Worm (Caenorhabditis elegans) whole organism, mixed stage, embryonic: Measurements from ENCODE around the gene clc-11.

Experiments used
- M03D4.4 ChIP-seq: sonication (generic microtip); optimal IDR thresholded peaks from 2 replicates; lab custom pipeline; 2017; ENCODE audit warnings: mild to moderate bottlenecking, missing genetic modification characterization, missing compliant biosample characterization
- blmp-1 ChIP-seq: fragments of 150-350 bp; optimal IDR thresholded peaks from 2 replicates; lab custom pipeline; 2014; ENCODE audit warnings: missing biosample characterization, missing genetic modification characterization
- ceh-43 ChIP-seq: fragments of 200-800 bp; sonication (Bioruptor generic); optimal IDR thresholded peaks from 2 replicates; lab custom pipeline; 2018; ENCODE audit warnings: mild to moderate bottlenecking, missing genetic modification characterization, moderate library complexity, missing compliant biosample characterization
- ceh-83 ChIP-seq: fragments of 200-800 bp; sonication (Bioruptor generic); optimal IDR thresholded peaks from 2 replicates; lab custom pipeline; 2018; ENCODE audit warnings: mild to moderate bottlenecking, missing genetic modification characterization, missing compliant biosample characterization
- ces-1 ChIP-seq: fragments of 150-350 bp; optimal IDR thresholded peaks from 2 replicates; lab custom pipeline; 2014; ENCODE audit warnings: missing biosample characterization, missing genetic modification reagents, missing genetic modification characterization
- cnd-1 ChIP-seq: fragments of 200-800 bp; sonication (Bioruptor generic); optimal IDR thresholded peaks from 2 replicates; lab custom pipeline; 2018; ENCODE audit warnings: mild to moderate bottlenecking, missing genetic modification characterization, missing compliant biosample characterization
- drap-1 ChIP-seq: fragments of 200-800 bp; sonication (Bioruptor generic); optimal IDR thresholded peaks from 3 replicates; lab custom pipeline; 2018; ENCODE audit warnings: mild to moderate bottlenecking, missing genetic modification characterization, missing compliant biosample characterization
- elt-1 ChIP-seq: sonication (generic microtip); optimal IDR thresholded peaks from 2 replicates; lab custom pipeline; 2017; ENCODE audit warnings: missing genetic modification characterization, mild to moderate bottlenecking, missing compliant biosample characterization, antibody characterized with exemption, moderate library complexity, borderline replicate concordance; ENCODE audit not compliant: insufficient read depth
- elt-3 ChIP-seq: fragments of 150-350 bp; optimal IDR thresholded peaks from 2 replicates; lab custom pipeline; 2014; ENCODE audit warnings: missing biosample characterization, missing genetic modification characterization
- flh-1 ChIP-seq: fragments of 200-800 bp; sonication (Bioruptor generic); optimal IDR thresholded peaks from 2 replicates; lab custom pipeline; 2018; ENCODE audit warnings: mild to moderate bottlenecking, missing genetic modification characterization, moderate library complexity, missing compliant biosample characterization
- ham-2 ChIP-seq: fragments of 200-800 bp; sonication (Bioruptor generic); optimal IDR thresholded peaks from 2 replicates; lab custom pipeline; 2018; ENCODE audit warnings: mild to moderate bottlenecking, missing genetic modification characterization, missing compliant biosample characterization
- hlh-1 ChIP-seq: fragments of 150-350 bp; optimal IDR thresholded peaks from 2 replicates; lab custom pipeline; 2014; ENCODE audit warnings: missing biosample characterization, missing genetic modification reagents, missing genetic modification characterization
- lin-13 ChIP-seq: fragments of 150-350 bp; optimal IDR thresholded peaks from 2 replicates; lab custom pipeline; 2014; ENCODE audit warnings: missing biosample characterization, missing genetic modification characterization
- lin-32 ChIP-seq: fragments of 200-800 bp; sonication (Bioruptor generic); optimal IDR thresholded peaks from 2 replicates; lab custom pipeline; 2018; ENCODE audit warnings: mild to moderate bottlenecking, missing genetic modification characterization, missing compliant biosample characterization
- lsy-2 ChIP-seq: fragments of 150-350 bp; optimal IDR thresholded peaks from 2 replicates; lab custom pipeline; 2014; ENCODE audit warnings: missing biosample characterization, missing genetic modification characterization
- mab-5 ChIP-seq: fragments of 150-350 bp; optimal IDR thresholded peaks from 2 replicates; lab custom pipeline; 2014; ENCODE audit warnings: missing biosample characterization, missing genetic modification characterization
- mep-1 ChIP-seq: fragments of 150-350 bp; optimal IDR thresholded peaks from 2 replicates; lab custom pipeline; 2017; ENCODE audit warnings: missing biosample characterization, missing genetic modification reagents, missing genetic modification characterization, inconsistent platforms
- mls-2 ChIP-seq: sonication (generic microtip); optimal IDR thresholded peaks from 2 replicates; lab custom pipeline; 2016; ENCODE audit warnings: mild to moderate bottlenecking, missing genetic modification characterization, moderate library complexity, missing compliant biosample characterization
- nhr-12 ChIP-seq: fragments of 150-350 bp; optimal IDR thresholded peaks from 2 replicates; lab custom pipeline; 2014; ENCODE audit warnings: missing biosample characterization, missing genetic modification characterization
- nhr-2 ChIP-seq: fragments of 150-350 bp; optimal IDR thresholded peaks from 2 replicates; lab custom pipeline; 2014; ENCODE audit warnings: missing biosample characterization, missing genetic modification characterization
- nhr-237 ChIP-seq: fragments of 150-350 bp; optimal IDR thresholded peaks from 2 replicates; lab custom pipeline; 2014; ENCODE audit warnings: missing biosample characterization, missing genetic modification characterization
- nhr-28 ChIP-seq: fragments of 150-350 bp; optimal IDR thresholded peaks from 2 replicates; lab custom pipeline; 2014; ENCODE audit warnings: missing biosample characterization, missing genetic modification characterization
- pha-4 ChIP-seq: fragments of 150-350 bp; optimal IDR thresholded peaks from 2 replicates; lab custom pipeline; 2018; ENCODE audit warnings: missing biosample characterization, missing genetic modification reagents, missing genetic modification characterization
- sem-2 ChIP-seq: fragments of 200-800 bp; sonication (Bioruptor generic); optimal IDR thresholded peaks from 2 replicates; lab custom pipeline; 2018; ENCODE audit warnings: mild to moderate bottlenecking, missing genetic modification characterization, missing compliant biosample characterization
- sptf-1 ChIP-seq: sonication (generic microtip); optimal IDR thresholded peaks from 2 replicates; lab custom pipeline; 2017; ENCODE audit warnings: mild to moderate bottlenecking, missing genetic modification characterization, moderate library complexity, missing compliant biosample characterization
- tbx-8 ChIP-seq: fragments of 200-800 bp; sonication (Bioruptor generic); optimal IDR thresholded peaks from 2 replicates; lab custom pipeline; 2018; ENCODE audit warnings: mild to moderate bottlenecking, missing genetic modification characterization, moderate library complexity, missing compliant biosample characterization
- unc-120 ChIP-seq: sonication (generic microtip); optimal IDR thresholded peaks from 2 replicates; lab custom pipeline; 2017; ENCODE audit warnings: missing genetic modification characterization, missing compliant biosample characterization; ENCODE audit not compliant: poor library complexity, severe bottlenecking
- unc-39 ChIP-seq: fragments of 150-350 bp; optimal IDR thresholded peaks from 2 replicates; lab custom pipeline; 2014; ENCODE audit warnings: missing biosample characterization, missing genetic modification characterization
- unc-62 ChIP-seq: fragments of 150-350 bp; optimal IDR thresholded peaks from 2 replicates; lab custom pipeline; 2014; ENCODE audit warnings: missing biosample characterization, missing genetic modification reagents, missing genetic modification characterization
- zip-8 ChIP-seq: fragments of 150-350 bp; optimal IDR thresholded peaks from 2 replicates; lab custom pipeline; 2014; ENCODE audit warnings: missing biosample characterization, missing genetic modification characterization
- ztf-11 ChIP-seq: fragments of 150-350 bp; optimal IDR thresholded peaks from 2 replicates; lab custom pipeline; 2014; ENCODE audit warnings: missing biosample characterization, missing genetic modification characterization

clc-11 gene

ce11 chrV:16120499-16120898 lies 18.9 kb downstream of the clc-11 start:
- TF ChIP-seq flh-1 (no peak), sem-2 (no peak), lsy-2 (tag; lab: Kevin White, UChicago) (no peak), ces-1 (GFP tag; lab: Kevin White, UChicago) (no peak), blmp-1 (no peak), unc-62 (no peak), lin-32 (GFP tag; lab: Kevin White, UChicago) (no peak), mab-5 (tag; lab: Kevin White, UChicago) (no peak), cnd-1 (tag; lab: Kevin White, UChicago) (no peak), pha-4 (no peak), zip-8 (tag; lab: Kevin White, UChicago) (no peak), elt-3 (tag; lab: Kevin White, UChicago) (no peak), M03D4.4 (tag; lab: Kevin White, UChicago) (no peak), unc-39 (tag; lab: Kevin White, UChicago) (no peak), drap-1 (no peak)

- no peak for TF ChIP-seq sptf-1 (tag; lab: Kevin White, UChicago)
- no peak for TF ChIP-seq hlh-1 (tag; lab: Kevin White, UChicago)
- no peak for TF ChIP-seq ces-1 (GFP tag; lab: Kevin White, UChicago)
- TF ChIP-seq ham-2 (GFP tag; lab: Kevin White, UChicago): no peak
Observed at ce11 chrV:16118601-16119000, 20.8 kb downstream of the clc-11 start, which contains the start of gene str-103. str-103 (minus strand) TSS chrV:16118701.

- TF ChIP-seq ces-1 (GFP tag; lab: Kevin White, UChicago): no peak
Observed at ce11 chrV:16115381-16115780, 24.0 kb downstream of the clc-11 start, which contains the start of gene str-25. str-25 (plus strand) TSS chrV:16115681.

ce11 chrV:16114237-16114636 lies 25.2 kb downstream of the clc-11 start, which contains the start of gene srxa-16:
srxa-16 (minus strand) TSS chrV:16114337.
- TF ChIP-seq ceh-83 (GFP tag; lab: Kevin White, UChicago) (no peak), ceh-43 (GFP tag; lab: Kevin White, UChicago) (no peak)

- TF ChIP-seq cnd-1 (tag; lab: Kevin White, UChicago) (no peak), mls-2 (tag; lab: Kevin White, UChicago) (no peak), sem-2 (no peak), mep-1 (tag; lab: Kevin White, UChicago) (no peak), unc-120 (tag; lab: Kevin White, UChicago) (no peak), elt-1 (tag; lab: Kevin White, UChicago) (no peak)
Observed at ce11 chrV:16103594-16103993, 35.8 kb downstream of the clc-11 start, which contains the start of gene argk-1. argk-1 (plus strand) TSS chrV:16103894.

- TF ChIP-seq unc-120 (tag; lab: Kevin White, UChicago): no peak
- no peak for TF ChIP-seq mab-5 (tag; lab: Kevin White, UChicago)
- no peak for TF ChIP-seq nhr-28 (tag; lab: Kevin White, UChicago)
- TF ChIP-seq elt-1 (tag; lab: Kevin White, UChicago): no peak
- TF ChIP-seq nhr-237 (tag; lab: Kevin White, UChicago): no peak
- no peak for TF ChIP-seq ztf-11 (tag; lab: Kevin White, UChicago)
- TF ChIP-seq nhr-12 (tag; lab: Kevin White, UChicago): no peak
- no peak for TF ChIP-seq sptf-1 (tag; lab: Kevin White, UChicago)
- no peak for TF ChIP-seq nhr-2 (tag; lab: Kevin White, UChicago)
- no peak for TF ChIP-seq lin-13 (tag; lab: Kevin White, UChicago)
- TF ChIP-seq ces-1 (GFP tag; lab: Kevin White, UChicago): no peak
- TF ChIP-seq cnd-1 (tag; lab: Kevin White, UChicago): no peak
- TF ChIP-seq zip-8 (tag; lab: Kevin White, UChicago): no peak
- TF ChIP-seq tbx-8: no peak
- no peak for TF ChIP-seq blmp-1
- no peak for TF ChIP-seq lsy-2 (tag; lab: Kevin White, UChicago)
- no peak for TF ChIP-seq ham-2 (GFP tag; lab: Kevin White, UChicago)
- no peak for TF ChIP-seq drap-1
- TF ChIP-seq sem-2: no peak
- TF ChIP-seq hlh-1 (tag; lab: Kevin White, UChicago): no peak
Observed at ce11 chrV:16100103-16100730, 39.2 kb downstream of the clc-11 start, which contains the start of gene cth-1. cth-1 (plus strand) TSS chrV:16100680.
